Worm (Caenorhabditis elegans) whole organism, young adult: ENCODE results near the gene bgal-1.
A peak's percentile ranks its signal among the peaks of the same experiment; 100 is the strongest.

ENCODE experiments used
- Y79H2A.3 ChIP-seq: fragments of 200-800 bp; sonication (Bioruptor generic); conservative IDR thresholded peaks from 2 replicates; pipeline ENCODE4 v1.3.6; 2022; ENCODE audit warnings: missing genetic modification reagents, missing genetic modification characterization, missing compliant biosample characterization
- gei-17 ChIP-seq: fragments of 200-800 bp; sonication (Bioruptor generic); optimal IDR thresholded peaks from 2 replicates; lab custom pipeline; 2018; ENCODE audit warnings: mild to moderate bottlenecking, missing genetic modification characterization, missing compliant biosample characterization
- hlh-26 ChIP-seq: fragments of 200-800 bp; sonication (Bioruptor generic); conservative IDR thresholded peaks from 2 replicates; pipeline ENCODE4 v1.3.6; 2022; ENCODE audit warnings: missing genetic modification reagents, missing genetic modification characterization, missing compliant biosample characterization
- mcd-1 ChIP-seq: fragments of 200-800 bp; sonication (Bioruptor generic); IDR thresholded peaks from 2 replicates; pipeline ENCODE4 v1.3.6; 2022; ENCODE audit warnings: missing genetic modification reagents, missing genetic modification characterization, missing compliant biosample characterization
- nfyb-1 ChIP-seq: fragments of 200-800 bp; sonication (Bioruptor generic); IDR thresholded peaks from 2 replicates; pipeline ENCODE4 v1.3.6; 2022; ENCODE audit warnings: missing genetic modification reagents, missing genetic modification characterization, missing compliant biosample characterization
- pha-4 ChIP-seq: fragments of 150-350 bp; sonication (generic microtip); optimal IDR thresholded peaks from 2 replicates; lab custom pipeline; 2014; ENCODE audit warnings: missing biosample characterization, missing genetic modification reagents, missing genetic modification characterization
- rpc-1 ChIP-seq, 2 experiments: fragments of 150-350 bp in 1 of 2; sonication (generic microtip) in 1 of 2; optimal IDR thresholded peaks; 2 replicates each; lab custom pipeline; 2014 to 2018; ENCODE audit warnings: missing biosample characterization in 1 of 2, missing genetic modification characterization in 1 of 2, missing genetic modification reagents in 1 of 2, missing genotype in 1 of 2
- sea-2 ChIP-seq: fragments of 200-800 bp; sonication (Bioruptor generic); IDR thresholded peaks from 2 replicates; pipeline ENCODE4 v1.3.6; 2022; ENCODE audit warnings: missing genetic modification characterization, missing compliant biosample characterization
- snpc-1.1 ChIP-seq: sonication (generic microtip); optimal IDR thresholded peaks from 2 replicates; lab custom pipeline; 2017; ENCODE audit warnings: missing genetic modification characterization, mild to moderate bottlenecking, missing compliant biosample characterization, antibody characterized with exemption, moderate library complexity, missing genotype, missing genetic modification reagents; ENCODE audit not compliant: insufficient read depth
- unc-62 ChIP-seq: fragments of 150-350 bp; optimal IDR thresholded peaks from 2 replicates; lab custom pipeline; 2014; ENCODE audit warnings: missing biosample characterization, missing genetic modification reagents, missing genetic modification characterization
- zfh-2 ChIP-seq: fragments of 200-800 bp; sonication (Bioruptor generic); conservative IDR thresholded peaks from 2 replicates; pipeline ENCODE4 v1.3.6; 2022; ENCODE audit warnings: missing genetic modification reagents, missing genetic modification characterization, missing compliant biosample characterization

DNA sequence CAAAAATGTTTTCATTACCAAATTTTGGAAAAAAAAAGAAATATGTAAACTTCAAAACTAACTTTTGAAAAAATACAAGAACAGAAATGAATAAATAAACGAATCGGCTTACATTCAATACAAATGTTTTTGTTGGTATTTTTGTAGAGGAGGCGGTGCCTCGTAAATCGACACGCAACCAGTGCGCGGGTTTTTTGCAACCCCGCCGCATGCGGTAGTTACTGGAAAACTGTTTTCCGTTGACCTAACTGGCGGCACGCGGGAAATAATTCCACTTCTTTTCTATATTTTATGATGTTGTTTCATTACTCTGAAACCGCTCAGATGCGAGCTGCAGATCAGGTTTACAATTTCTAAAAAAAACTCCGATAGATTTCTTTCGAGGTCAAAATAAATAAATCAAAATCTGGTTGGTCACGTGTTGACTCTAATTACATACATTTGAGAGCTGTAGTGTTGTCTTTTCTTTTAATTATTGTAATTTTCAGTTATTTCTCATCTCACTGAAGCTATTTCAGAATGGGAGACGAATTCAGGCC lies 13.4 kb upstream of the bgal-1 start, which contains the start of the genes dvc-1 and ima-1:
- TF ChIP-seq Y79H2A.3 (GFP tag; lab: Robert Waterston, UW) (peak; percentile 55; the same call in 1 of the 2 replicates), snpc-1.1 (tag; lab: Kevin White, UChicago) (peak; percentile 37), nfyb-1 (GFP tag; lab: Robert Waterston, UW) (0 out of 2 replicates have a peak, but pooled peaks have one; percentile 14), zfh-2 (GFP tag; lab: Robert Waterston, UW) (no peak), pha-4 (tag; lab: Kevin White, UChicago) (no peak), gei-17 (GFP tag; lab: Kevin White, UChicago) (no peak), sea-2 (GFP tag; lab: Robert Waterston, UW) (no peak), mcd-1 (peak; percentile 78), unc-62 (GFP tag; lab: Kevin White, UChicago) (no peak), hlh-26 (GFP tag; lab: Robert Waterston, UW) (no peak), rpc-1 (optimal IDR thresholded peaks at IDR 0.05; lab: Kevin White, UChicago) (peak; percentile 33), rpc-1 (tag; optimal IDR thresholded peaks at IDR 0.05; lab: Kevin White, UChicago) (no peak)
